Fruit fly (Drosophila melanogaster) whole organism, embryonic: ENCODE results near the gene natalisin.

Source experiments
- Aef1 ChIP-seq: fragments of 200-800 bp; sonication (Bioruptor generic); IDR thresholded peaks from 3 replicates; pipeline ENCODE4 v1.3.6; 2022; ENCODE audit warnings: missing biosample characterization, missing genetic modification characterization
- B-H2 ChIP-seq: fragments of 200-800 bp; sonication (Bioruptor generic); optimal IDR thresholded peaks from 2 replicates; lab custom pipeline; 2018; ENCODE audit warnings: missing biosample characterization, mild to moderate bottlenecking, missing genetic modification characterization
- CG10565 ChIP-seq: fragments of 200-800 bp; sonication (Bioruptor generic); optimal IDR thresholded peaks from 3 replicates; lab custom pipeline; 2016; ENCODE audit warnings: missing biosample characterization, mild to moderate bottlenecking, missing genetic modification characterization
- CG12942 ChIP-seq: fragments of 200-800 bp; sonication (Bioruptor generic); optimal IDR thresholded peaks from 3 replicates; lab custom pipeline; 2016; ENCODE audit warnings: missing biosample characterization, missing genetic modification characterization
- CG14860 ChIP-seq: fragments of 200-800 bp; sonication (Bioruptor generic); IDR thresholded peaks from 3 replicates; pipeline ENCODE4 v1.3.6; 2022; ENCODE audit warnings: missing biosample characterization, missing genetic modification characterization; ENCODE audit not compliant: partially characterized antibody
- CG14965 ChIP-seq: fragments of 200-800 bp; sonication (Bioruptor generic); optimal IDR thresholded peaks from 2 replicates; lab custom pipeline; 2016; ENCODE audit warnings: missing biosample characterization, missing genetic modification characterization, borderline replicate concordance
- CG15269 ChIP-seq: fragments of 200-800 bp; sonication (Bioruptor generic); optimal IDR thresholded peaks from 2 replicates; lab custom pipeline; 2018; ENCODE audit warnings: missing biosample characterization, mild to moderate bottlenecking, missing genetic modification characterization, moderate library complexity
- CG16779 ChIP-seq: fragments of 200-800 bp; sonication (Bioruptor generic); IDR thresholded peaks from 2 replicates; pipeline ENCODE4 v1.3.6; 2022; ENCODE audit warnings: missing biosample characterization, missing genetic modification characterization
- CG17359 ChIP-seq: fragments of 200-800 bp; sonication (Bioruptor generic); optimal IDR thresholded peaks from 3 replicates; lab custom pipeline; 2018; ENCODE audit warnings: missing biosample characterization, mild to moderate bottlenecking, missing genetic modification characterization, moderate library complexity
- CG17361 ChIP-seq: fragments of 200-800 bp; sonication (Bioruptor generic); IDR thresholded peaks from 3 replicates; pipeline ENCODE4 v1.3.6; 2022; ENCODE audit warnings: missing biosample characterization, missing genetic modification characterization
- CG17802 ChIP-seq: fragments of 200-800 bp; sonication (Bioruptor generic); optimal IDR thresholded peaks from 2 replicates; lab custom pipeline; 2018; ENCODE audit warnings: missing biosample characterization, mild to moderate bottlenecking, missing genetic modification characterization, moderate library complexity
- CG1792 ChIP-seq: fragments of 200-800 bp; sonication (Bioruptor generic); optimal IDR thresholded peaks from 2 replicates; lab custom pipeline; 2016; ENCODE audit warnings: missing biosample characterization, missing genetic modification characterization
- CG18011 ChIP-seq: fragments of 200-800 bp; sonication (Bioruptor generic); optimal IDR thresholded peaks from 2 replicates; lab custom pipeline; 2017; ENCODE audit warnings: missing biosample characterization, missing genetic modification characterization, mild to moderate bottlenecking, moderate library complexity, missing genotype
- CG2889 ChIP-seq: fragments of 200-800 bp; sonication (Bioruptor generic); IDR thresholded peaks from 3 replicates; pipeline ENCODE4 v1.3.6; 2022; ENCODE audit warnings: missing biosample characterization, missing genetic modification characterization
- CG30403 ChIP-seq: fragments of 200-800 bp; sonication (Bioruptor generic); optimal IDR thresholded peaks from 3 replicates; lab custom pipeline; 2016; ENCODE audit warnings: missing biosample characterization, missing genetic modification characterization
- CG3281 ChIP-seq: fragments of 200-800 bp; sonication (Bioruptor generic); optimal IDR thresholded peaks from 3 replicates; lab custom pipeline; 2017; ENCODE audit warnings: missing biosample characterization, mild to moderate bottlenecking, missing genetic modification characterization
- CG8290 ChIP-seq, 3 experiments: fragments of 200-800 bp; sonication (Bioruptor generic); optimal IDR thresholded peaks; 2 replicates each; lab custom pipeline; 2016 to 2019; ENCODE audit warnings: missing biosample characterization in 3 of 3, missing genetic modification characterization in 3 of 3, mild to moderate bottlenecking in 2 of 3, moderate library complexity in 1 of 3
- CG8359 ChIP-seq: fragments of 200-800 bp; sonication (Bioruptor generic); optimal IDR thresholded peaks from 2 replicates; lab custom pipeline; 2017; ENCODE audit warnings: missing biosample characterization, mild to moderate bottlenecking, missing genetic modification characterization, borderline replicate concordance
- CG8924 ChIP-seq: fragments of 200-800 bp; optimal IDR thresholded peaks from 3 replicates; lab custom pipeline; 2019; ENCODE audit warnings: missing biosample characterization, mild to moderate bottlenecking, missing genetic modification characterization, moderate library complexity
- CG9609 ChIP-seq: fragments of 200-800 bp; sonication (Bioruptor generic); optimal IDR thresholded peaks from 3 replicates; lab custom pipeline; 2016; ENCODE audit warnings: missing biosample characterization, missing genetic modification characterization
- CG9876 ChIP-seq: fragments of 200-800 bp; sonication (Bioruptor generic); optimal IDR thresholded peaks from 2 replicates; lab custom pipeline; 2016; ENCODE audit warnings: missing biosample characterization, missing genetic modification characterization
- CkIIα-i1 ChIP-seq: fragments of 200-800 bp; sonication (Bioruptor generic); IDR thresholded peaks from 2 replicates; pipeline ENCODE4 v1.3.6; 2022; ENCODE audit warnings: missing biosample characterization, missing genetic modification characterization
- ERR ChIP-seq: fragments of 200-800 bp; sonication (Bioruptor generic); optimal IDR thresholded peaks from 2 replicates; lab custom pipeline; 2016; ENCODE audit warnings: missing biosample characterization, missing genetic modification characterization
- Fer2 ChIP-seq: fragments of 200-800 bp; sonication (Bioruptor generic); optimal IDR thresholded peaks from 2 replicates; lab custom pipeline; 2018; ENCODE audit warnings: missing biosample characterization, mild to moderate bottlenecking, missing genetic modification characterization, moderate library complexity
- H2.0 ChIP-seq: fragments of 200-800 bp; sonication (Bioruptor generic); IDR thresholded peaks from 2 replicates; pipeline ENCODE4 v1.3.6; 2022; ENCODE audit warnings: missing biosample characterization, missing genetic modification characterization
- HLH54F ChIP-seq: fragments of 200-800 bp; sonication (Bioruptor generic); optimal IDR thresholded peaks from 3 replicates; lab custom pipeline; 2016; ENCODE audit warnings: missing biosample characterization, missing genetic modification characterization
- Lhr ChIP-seq: fragments of 200-800 bp; sonication (Bioruptor generic); optimal IDR thresholded peaks from 3 replicates; lab custom pipeline; 2017; ENCODE audit warnings: mild to moderate bottlenecking, missing biosample characterization, missing genetic modification reagents, missing genetic modification characterization
- Ravus ChIP-seq: fragments of 200-800 bp; sonication (Bioruptor generic); IDR thresholded peaks from 2 replicates; pipeline ENCODE4 v1.3.6; 2022; ENCODE audit warnings: missing biosample characterization, missing genetic modification characterization
- Sin3A ChIP-seq: fragments of >200 bp; optimal IDR thresholded peaks from 2 replicates; lab custom pipeline; 2018
- TFAM ChIP-seq: fragments of 200-800 bp; sonication (Bioruptor generic); optimal IDR thresholded peaks from 2 replicates; lab custom pipeline; 2017; ENCODE audit warnings: missing biosample characterization, missing genetic modification characterization, inconsistent platforms
- Trl ChIP-seq, 3 experiments: fragments of >200 bp in 2 of 3; fragments of 200-800 bp in 1 of 3; sonication (Bioruptor generic) in 1 of 3; optimal IDR thresholded peaks; 2 replicates in 1 of 3; 3 replicates in 2 of 3; lab custom pipeline; 2016 to 2017; ENCODE audit warnings: missing biosample characterization in 1 of 3, missing genetic modification characterization in 1 of 3
- cas ChIP-seq: fragments of 200-800 bp; sonication (Bioruptor generic); IDR thresholded peaks from 2 replicates; pipeline ENCODE4 v1.3.6; 2022; ENCODE audit warnings: missing biosample characterization, missing genetic modification characterization
- crc ChIP-seq: fragments of 200-800 bp; sonication (Bioruptor generic); optimal IDR thresholded peaks from 2 replicates; lab custom pipeline; 2016; ENCODE audit warnings: missing biosample characterization, missing genetic modification characterization
- cwo ChIP-seq: fragments of 200-800 bp; sonication (Bioruptor generic); optimal IDR thresholded peaks from 3 replicates; lab custom pipeline; 2017; ENCODE audit warnings: missing biosample characterization, missing genetic modification characterization, mild to moderate bottlenecking, moderate library complexity, missing genetic modification reagents
- dati ChIP-seq: fragments of 200-800 bp; sonication (Bioruptor generic); IDR thresholded peaks from 2 replicates; pipeline ENCODE4 v1.3.6; 2022; ENCODE audit warnings: missing biosample characterization, missing genetic modification characterization
- dmrt11E ChIP-seq: fragments of 200-800 bp; sonication (Bioruptor generic); optimal IDR thresholded peaks from 3 replicates; lab custom pipeline; 2018; ENCODE audit warnings: missing biosample characterization, mild to moderate bottlenecking, missing genetic modification characterization, moderate library complexity
- gsb-n ChIP-seq: fragments of 200-800 bp; sonication (Bioruptor generic); optimal IDR thresholded peaks from 3 replicates; lab custom pipeline; 2018; ENCODE audit warnings: missing biosample characterization, mild to moderate bottlenecking, missing genetic modification characterization
- h ChIP-seq: fragments of >200 bp; optimal IDR thresholded peaks from 2 replicates; lab custom pipeline; 2017
- jigr1 ChIP-seq: fragments of 200-800 bp; sonication (Bioruptor generic); IDR thresholded peaks from 3 replicates; pipeline ENCODE4 v1.3.6; 2022; ENCODE audit warnings: missing biosample characterization, missing genetic modification characterization
- odd ChIP-seq: fragments of 200-800 bp; sonication (Bioruptor generic); optimal IDR thresholded peaks from 2 replicates; lab custom pipeline; 2017; ENCODE audit warnings: missing biosample characterization, mild to moderate bottlenecking, missing genetic modification characterization
- psq ChIP-seq: fragments of 200-800 bp; sonication (Bioruptor generic); optimal IDR thresholded peaks from 2 replicates; lab custom pipeline; 2017; ENCODE audit warnings: missing biosample characterization, missing genetic modification characterization
- repo ChIP-seq: fragments of 200-800 bp; sonication (Bioruptor generic); optimal IDR thresholded peaks from 2 replicates; lab custom pipeline; 2016; ENCODE audit warnings: missing biosample characterization, missing genetic modification characterization
- sd ChIP-seq: fragments of 200-800 bp; sonication (Bioruptor generic); optimal IDR thresholded peaks from 3 replicates; lab custom pipeline; 2018; ENCODE audit warnings: missing biosample characterization, mild to moderate bottlenecking, missing genetic modification characterization, moderate library complexity
- sisA ChIP-seq: fragments of 200-800 bp; sonication (Bioruptor generic); IDR thresholded peaks from 2 replicates; pipeline ENCODE4 v1.3.6; 2022; ENCODE audit warnings: missing biosample characterization, missing genetic modification characterization
- sr ChIP-seq: fragments of 200-800 bp; sonication (Bioruptor generic); IDR thresholded peaks from 3 replicates; pipeline ENCODE4 v1.3.6; 2022; ENCODE audit warnings: missing biosample characterization, missing genetic modification characterization
- usp ChIP-seq: fragments of >200 bp; optimal IDR thresholded peaks from 2 replicates; lab custom pipeline; 2017; ENCODE audit warnings: missing biosample characterization, missing genetic modification characterization
- zen ChIP-seq: fragments of 200-800 bp; sonication (Bioruptor generic); optimal IDR thresholded peaks from 3 replicates; lab custom pipeline; 2018; ENCODE audit warnings: missing biosample characterization, mild to moderate bottlenecking, missing genetic modification characterization, moderate library complexity
- zen2 ChIP-seq: fragments of 200-800 bp; sonication (Bioruptor generic); IDR thresholded peaks from 3 replicates; pipeline ENCODE4 v1.3.6; 2022; ENCODE audit warnings: missing biosample characterization, missing genetic modification characterization; ENCODE audit not compliant: partially characterized antibody
- zfh2 ChIP-seq: fragments of 200-800 bp; sonication (Bioruptor generic); optimal IDR thresholded peaks from 2 replicates; lab custom pipeline; 2016; ENCODE audit warnings: missing biosample characterization, missing genetic modification characterization

natalisin gene

dm6 chr3R:14370199-14370933 is 48.0 kb upstream of the natalisin start (continued):
- no peak for TF ChIP-seq Sin3A
- peak; percentile 75; the same call in 2 of the 3 replicates for TF ChIP-seq CG2889 (GFP tag; lab: Robert Waterston, UW)
- TF ChIP-seq CG30403 (GFP tag; lab: Kevin White, UChicago): peak; percentile 85
- TF ChIP-seq Lhr: peak; percentile 22
- TF ChIP-seq TFAM (GFP tag; lab: Kevin White, UChicago): no peak
- TF ChIP-seq zen2 (GFP tag; lab: Robert Waterston, UW): no peak
- TF ChIP-seq crc (GFP tag; lab: Kevin White, UChicago): peak; percentile 47
- TF ChIP-seq sd (tag; lab: Kevin White, UChicago): no peak
- peak; percentile 61 for TF ChIP-seq repo (GFP tag; lab: Kevin White, UChicago)
- TF ChIP-seq CG9876 (GFP tag; lab: Kevin White, UChicago): no peak
- TF ChIP-seq CG16779: no peak
- TF ChIP-seq sisA (GFP tag; lab: Robert Waterston, UW): peak; percentile 85
- peak; percentile 66; the same call in 1 of the 3 replicates for TF ChIP-seq sr (GFP tag; lab: Robert Waterston, UW)
- TF ChIP-seq Ravus: peak; percentile 22
- peak; percentile 44; the same call in 1 of the 2 replicates for TF ChIP-seq dati
- no peak for TF ChIP-seq CG14860
- TF ChIP-seq CG10565 (GFP tag; lab: Kevin White, UChicago): peak; percentile 49
- peak; percentile 54 for TF ChIP-seq CG3281 (GFP tag; lab: Kevin White, UChicago)
- peak; percentile 29 for TF ChIP-seq CG8924 (tag; lab: Kevin White, UChicago)
- peak; percentile 63 for TF ChIP-seq CG1792
- no peak for TF ChIP-seq Fer2 (tag; lab: Kevin White, UChicago)
- no peak for TF ChIP-seq usp (GFP tag; lab: Kevin White, UChicago)
- peak; percentile 54 for TF ChIP-seq psq (GFP tag; lab: Kevin White, UChicago)
- peak; percentile 14 for TF ChIP-seq CG17802 (tag; lab: Kevin White, UChicago)
- TF ChIP-seq H2.0 (GFP tag; lab: Robert Waterston, UW): peak; percentile 87
- TF ChIP-seq CG9609 (GFP tag; lab: Kevin White, UChicago): peak; percentile 68
- peak; percentile 74 for TF ChIP-seq CG17361 (GFP tag; lab: Robert Waterston, UW)
- peak; percentile 61 for TF ChIP-seq CG12942 (GFP tag; lab: Kevin White, UChicago)
- no peak for TF ChIP-seq zen (tag; lab: Kevin White, UChicago)
- TF ChIP-seq zfh2 (GFP tag; lab: Kevin White, UChicago): peak; percentile 52
- no peak for TF ChIP-seq B-H2 (GFP tag; lab: Kevin White, UChicago)
- TF ChIP-seq Trl (optimal IDR thresholded peaks at IDR 0.05; lab: Kevin White, UChicago): peak; percentile 48 to 74
- peak; percentile 68 for TF ChIP-seq Trl (GFP tag; optimal IDR thresholded peaks at IDR 0.05; lab: Kevin White, UChicago)
- TF ChIP-seq CkIIα-i1: 0 out of 2 replicates have a peak, but pooled peaks have one; percentile 20
- TF ChIP-seq ERR (GFP tag; lab: Kevin White, UChicago): peak; percentile 40
- TF ChIP-seq h: no peak
- no peak for TF ChIP-seq cas
- peak; percentile 48 for TF ChIP-seq CG18011
- no peak for TF ChIP-seq CG8290 (GFP tag; optimal IDR thresholded peaks at IDR 0.05; lab: Kevin White, UChicago)
- peak in 1 of 2 experiments; percentile 37 for TF ChIP-seq CG8290 (tag; optimal IDR thresholded peaks at IDR 0.05; lab: Kevin White, UChicago)
- peak; percentile 84 for TF ChIP-seq CG15269 (tag; lab: Kevin White, UChicago)
- TF ChIP-seq Aef1: peak; percentile 79
- TF ChIP-seq CG14965 (GFP tag; lab: Kevin White, UChicago): no peak
- peak; percentile 54 for TF ChIP-seq dmrt11E (tag; lab: Kevin White, UChicago)
- peak; percentile 62 for TF ChIP-seq HLH54F (GFP tag; lab: Kevin White, UChicago)
- TF ChIP-seq odd (GFP tag; lab: Kevin White, UChicago): peak; percentile 45
- peak; percentile 79 for TF ChIP-seq cwo
- TF ChIP-seq jigr1 (GFP tag; lab: Robert Waterston, UW): peak; percentile 65; the same call in 1 of the 3 replicates
- TF ChIP-seq CG17359: peak; percentile 87
- no peak for TF ChIP-seq CG8359
- peak; percentile 39 for TF ChIP-seq gsb-n (tag; lab: Kevin White, UChicago)
